Worm (Caenorhabditis elegans) whole organism, L1 larva: ENCODE data around the gene faah-4.

Experiments used
- C16A3.4 ChIP-seq: fragments of 150-350 bp; optimal IDR thresholded peaks from 2 replicates; lab custom pipeline; 2014; ENCODE audit warnings: missing biosample characterization, missing genetic modification characterization
- elt-3 ChIP-seq, 6 experiments: fragments of 150-350 bp in 1 of 6; sonication (generic microtip); optimal IDR thresholded peaks; 2 replicates each; lab custom pipeline; 2017 to 2018; ENCODE audit warnings: missing biosample characterization in 6 of 6, missing genetic modification characterization in 6 of 6, inconsistent platforms in 1 of 6
- fkh-10 ChIP-seq: sonication (generic microtip); optimal IDR thresholded peaks from 2 replicates; lab custom pipeline; 2017; ENCODE audit warnings: missing biosample characterization, missing genetic modification reagents, missing genetic modification characterization
- nhr-76 ChIP-seq: sonication (generic microtip); optimal IDR thresholded peaks from 2 replicates; lab custom pipeline; 2017; ENCODE audit warnings: missing biosample characterization, missing genetic modification characterization
- skn-1 ChIP-seq: fragments of 150-350 bp; optimal IDR thresholded peaks from 2 replicates; lab custom pipeline; 2014; ENCODE audit warnings: missing biosample characterization, missing genetic modification characterization
- snpc-4 ChIP-seq: fragments of 150-350 bp; optimal IDR thresholded peaks from 2 replicates; lab custom pipeline; 2014; ENCODE audit warnings: missing biosample characterization, missing genetic modification characterization
- unc-98 ChIP-seq: fragments of 200-800 bp; sonication (Bioruptor generic); IDR thresholded peaks from 2 replicates; pipeline ENCODE4 v1.3.6; 2022; ENCODE audit warnings: missing genetic modification characterization, missing compliant biosample characterization

- TF ChIP-seq nhr-76 (tag; lab: Kevin White, UChicago) (no peak), snpc-4 (no peak), unc-98 (no peak), skn-1 (tag; lab: Kevin White, UChicago) (no peak), fkh-10 (GFP tag; lab: Kevin White, UChicago) (no peak), C16A3.4 (no peak), elt-3 (tag; optimal IDR thresholded peaks at IDR 0.05; lab: Kevin White, UChicago) (no peak)
Observed at ce11 chrIII:11914220-11914619, 4.5 kb upstream of the faah-4 start, which contains the start of gene Y56A3A.16.
